Worm (Caenorhabditis elegans): ENCODE measurements around the gene spp-22.

Gene spp-22

DNA sequence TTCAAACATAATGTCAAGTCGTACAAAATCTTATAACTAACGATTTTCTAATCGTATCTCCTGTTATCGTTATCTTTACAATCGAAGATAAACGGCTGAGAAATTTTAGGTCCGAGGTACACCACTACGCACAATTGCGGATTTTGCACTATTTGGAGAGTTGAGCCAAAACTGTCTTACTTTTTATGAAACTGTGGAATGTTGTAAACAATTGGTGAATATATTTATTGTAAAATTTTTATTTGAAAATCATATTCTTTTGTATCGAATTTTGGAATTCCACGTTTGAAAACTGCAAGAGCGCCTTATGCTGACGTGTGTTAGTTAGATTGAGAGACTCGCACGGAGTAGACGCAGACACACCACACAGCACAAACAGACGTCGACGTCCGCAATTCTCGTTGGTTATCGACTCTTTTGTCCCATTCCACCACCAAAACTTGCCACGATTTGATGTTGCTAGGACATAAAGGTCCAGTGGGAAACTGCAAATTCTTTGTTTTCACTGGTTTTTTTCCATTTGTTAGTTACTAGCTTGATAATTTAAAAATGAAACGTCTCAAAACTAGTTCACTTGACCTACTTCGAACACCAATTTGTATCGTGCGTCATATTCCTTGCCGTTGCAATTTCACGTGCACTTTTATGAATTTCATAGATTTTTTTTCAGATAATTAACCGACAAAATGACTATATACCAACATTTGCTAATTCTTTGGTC, 17.5 kb upstream of the spp-22 start, which contains the start of gene dnj-7:
Gene dnj-7, plus strand, starts transcription at position 671 of the 721 bp plus-strand sequence.
- TF ChIP-seq let-607 (tag; optimal IDR thresholded peaks at IDR 0.05): peak; percentile 81 to 86
- peak; percentile 49 for TF ChIP-seq attf-5 (GFP tag; optimal IDR thresholded peaks at IDR 0.05)
- no peak for TF ChIP-seq Y79H2A.3 (GFP tag; conservative IDR thresholded peaks at IDR 0.05)
- peak; percentile 55 for TF ChIP-seq nhr-80 (tag; optimal IDR thresholded peaks at IDR 0.05)
- no peak for TF ChIP-seq K11D2.4 (GFP tag; IDR thresholded peaks at IDR 0.05)
- no peak for TF ChIP-seq F23B12.7 (tag; optimal IDR thresholded peaks at IDR 0.05; ENCODE audit: insufficient read depth)
- TF ChIP-seq hmg-1.2 (GFP tag; IDR thresholded peaks at IDR 0.05): peak; percentile 36; the same call in 1 of the 2 replicates

DNA sequence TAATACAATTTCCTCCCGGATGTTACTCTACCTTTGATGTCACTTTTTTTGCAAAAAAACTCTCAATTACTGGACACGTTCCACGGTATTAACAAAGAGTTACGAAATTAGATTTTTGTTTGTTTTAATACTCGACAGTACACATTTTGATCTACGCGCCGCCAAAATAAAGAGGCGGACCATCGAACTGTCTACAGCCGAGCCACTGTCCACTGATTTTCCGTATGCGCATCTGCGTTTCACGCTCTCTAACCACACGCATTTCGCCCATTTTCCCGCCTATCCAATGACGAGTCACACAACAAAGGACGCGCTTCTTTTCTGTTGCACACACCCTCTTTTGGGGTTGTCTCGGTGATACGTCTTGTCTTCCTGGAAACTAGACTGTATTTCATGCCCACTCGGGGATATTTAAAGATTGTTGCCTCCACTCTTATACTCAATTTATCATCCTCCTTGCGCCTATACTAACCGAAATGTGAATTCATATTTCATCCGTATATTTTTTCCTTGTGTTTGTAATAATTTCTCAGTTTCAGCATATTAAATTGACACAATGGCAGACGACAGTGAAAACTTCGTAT, 11.6 kb upstream of the spp-22 start, which contains the start of gene C55B6.1:
Gene C55B6.1, plus strand, starts transcription at position 534 of the 584 bp plus-strand sequence.
- no peak for TF ChIP-seq him-1 (tag; optimal IDR thresholded peaks at IDR 0.05)
- no peak for TF ChIP-seq somi-1 (GFP tag; optimal IDR thresholded peaks at IDR 0.05)
- no peak for TF ChIP-seq hlh-12 (tag; optimal IDR thresholded peaks at IDR 0.05)
- TF ChIP-seq hsf-1 (GFP tag; IDR thresholded peaks at IDR 0.05): 0 out of 2 replicates have a peak, but pooled peaks have one; percentile 26
- no peak for TF ChIP-seq nhr-27 (tag; optimal IDR thresholded peaks at IDR 0.05)
- TF ChIP-seq tlf-1 (GFP tag; optimal IDR thresholded peaks at IDR 0.05): no peak
- peak; percentile 22 for TF ChIP-seq madf-8 (GFP tag; conservative IDR thresholded peaks at IDR 0.05)
- no peak for TF ChIP-seq aptf-3 (GFP tag; IDR thresholded peaks at IDR 0.05)
- TF ChIP-seq madf-6 (GFP tag; IDR thresholded peaks at IDR 0.05): peak; percentile 39; the same call in 1 of the 2 replicates
- no peak for TF ChIP-seq C06A6.2 (GFP tag; conservative IDR thresholded peaks at IDR 0.05)
- TF ChIP-seq aptf-2 (GFP tag; conservative IDR thresholded peaks at IDR 0.05): 0 out of 2 replicates have a peak, but pooled peaks have one; percentile 18
- peak; percentile 49 for TF ChIP-seq hmg-1.2 (GFP tag; IDR thresholded peaks at IDR 0.05)
- no peak for TF ChIP-seq nfya-1 (tag; optimal IDR thresholded peaks at IDR 0.05; ENCODE audit: borderline replicate concordance, insufficient read depth)
- TF ChIP-seq gei-17 (GFP tag; optimal IDR thresholded peaks at IDR 0.05): no peak
- TF ChIP-seq lsl-1 (GFP tag; optimal IDR thresholded peaks at IDR 0.05): no peak
- TF ChIP-seq snpc-3.4 (tag; optimal IDR thresholded peaks at IDR 0.05): no peak
- peak; percentile 40; the same call in 1 of the 2 replicates for TF ChIP-seq dox-1 (GFP tag; IDR thresholded peaks at IDR 0.05)
- no peak for TF ChIP-seq ztf-28 (GFP tag; IDR thresholded peaks at IDR 0.05)
- TF ChIP-seq F49E8.2 (tag; optimal IDR thresholded peaks at IDR 0.05; ENCODE audit: insufficient read depth): no peak
- no peak for TF ChIP-seq ztf-26 (tag; optimal IDR thresholded peaks at IDR 0.05)
- no peak for TF ChIP-seq T26A5.8 (tag; optimal IDR thresholded peaks at IDR 0.05)
- TF ChIP-seq efl-1 (GFP tag; optimal IDR thresholded peaks at IDR 0.05): peak; percentile 36
- no peak for TF ChIP-seq attf-3 (GFP tag; conservative IDR thresholded peaks at IDR 0.05)
- no peak for TF ChIP-seq xnd-1 (tag; optimal IDR thresholded peaks at IDR 0.05)
- TF ChIP-seq lin-54 (GFP tag; optimal IDR thresholded peaks at IDR 0.05): no peak
- TF ChIP-seq mcd-1 (GFP tag; IDR thresholded peaks at IDR 0.05): no peak
- no peak for TF ChIP-seq nhr-80 (tag; optimal IDR thresholded peaks at IDR 0.05)

DNA sequence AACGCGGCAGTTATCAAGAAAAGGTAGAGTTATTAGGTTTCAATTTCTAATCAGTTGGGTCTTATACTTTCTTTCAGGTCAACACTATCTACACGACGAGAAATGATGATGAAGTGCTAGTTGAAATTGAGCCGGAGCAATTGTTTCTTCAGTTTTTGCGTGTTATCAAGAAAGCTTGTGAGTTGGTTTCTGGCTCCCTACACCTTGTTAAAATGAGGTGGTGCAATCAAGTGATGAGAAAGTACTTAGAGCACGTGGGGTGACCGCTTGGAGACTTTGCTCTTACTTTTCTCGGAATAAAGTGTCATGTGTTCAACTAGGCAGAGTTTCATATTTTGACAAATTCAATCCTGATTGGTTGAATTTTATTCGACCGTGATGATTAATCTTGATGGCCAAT, 11.0 kb upstream of the spp-22 start:
- peak; percentile 74 for TF ChIP-seq nfyb-1 (GFP tag; IDR thresholded peaks at IDR 0.05)
- TF ChIP-seq ZK185.1 (tag; optimal IDR thresholded peaks at IDR 0.05; ENCODE audit: poor library complexity, severe bottlenecking): no peak
- no peak for TF ChIP-seq dox-1 (GFP tag; IDR thresholded peaks at IDR 0.05)
- peak; percentile 61 for TF ChIP-seq atf-7 (tag; optimal IDR thresholded peaks at IDR 0.05)
- TF ChIP-seq cebp-1 (GFP tag; IDR thresholded peaks at IDR 0.05): no peak
- TF ChIP-seq cebp-1 (tag; optimal IDR thresholded peaks at IDR 0.05): peak; percentile 55
- TF ChIP-seq let-607 (tag; optimal IDR thresholded peaks at IDR 0.05): peak in 1 of 2 experiments; percentile 66
- TF ChIP-seq egl-44 (GFP tag; IDR thresholded peaks at IDR 0.05): 0 out of 2 replicates have a peak, but pooled peaks have one; percentile 38
- TF ChIP-seq F10E7.11 (tag; optimal IDR thresholded peaks at IDR 0.05): no peak
- peak; percentile 53 for TF ChIP-seq unc-62 (GFP tag; optimal IDR thresholded peaks at IDR 0.05)
- TF ChIP-seq madf-10 (tag; optimal IDR thresholded peaks at IDR 0.05): peak; percentile 50
- no peak for TF ChIP-seq F52B5.7 (tag; optimal IDR thresholded peaks at IDR 0.05)
- peak; percentile 44 for TF ChIP-seq ets-4 (GFP tag; optimal IDR thresholded peaks at IDR 0.05)
- TF ChIP-seq ztf-22 (GFP tag; optimal IDR thresholded peaks at IDR 0.05): peak; percentile 41
- TF ChIP-seq nhr-90 (tag; optimal IDR thresholded peaks at IDR 0.05): peak; percentile 21

All from whole organism, young adult.